Worm (Caenorhabditis elegans): ENCODE data around the gene T25B9.4.

DNA sequence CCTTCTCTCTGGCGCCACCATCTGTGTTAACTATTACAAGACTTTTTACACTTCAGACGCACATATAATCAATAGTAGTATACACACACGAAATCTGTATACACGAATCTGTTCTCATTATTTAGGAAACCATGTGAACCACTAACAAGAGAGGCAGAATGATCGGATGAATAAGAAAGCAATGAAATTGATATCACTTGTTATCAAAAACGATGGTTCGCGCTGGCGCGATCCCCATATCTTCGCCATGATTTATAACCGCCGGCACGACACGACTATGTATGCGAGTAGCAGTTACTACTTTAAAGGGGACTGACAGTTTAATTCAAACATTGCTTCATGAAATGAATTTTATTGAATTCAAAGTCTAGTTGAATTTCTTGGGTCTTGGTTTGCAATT lies 23.8 kb upstream of the T25B9.4 start:
- TF ChIP-seq unc-62 (GFP tag; optimal IDR thresholded peaks at IDR 0.05) (no peak), B0019.2 (GFP tag; conservative IDR thresholded peaks at IDR 0.05) (no peak), ets-4 (GFP tag; optimal IDR thresholded peaks at IDR 0.05) (no peak), ztf-3 (GFP tag; optimal IDR thresholded peaks at IDR 0.05) (no peak), D2030.7 (GFP tag; IDR thresholded peaks at IDR 0.05) (no peak), ztf-18 (tag; optimal IDR thresholded peaks at IDR 0.05) (no peak), lir-1 (GFP tag; conservative IDR thresholded peaks at IDR 0.05) (no peak), ccch-3 (GFP tag; optimal IDR thresholded peaks at IDR 0.05) (no peak), snpc-1.1 (tag; optimal IDR thresholded peaks at IDR 0.05; ENCODE audit: insufficient read depth) (no peak), efl-1 (GFP tag; optimal IDR thresholded peaks at IDR 0.05) (no peak)
